Fruit fly (Drosophila melanogaster) whole organism, wandering third instar larva: ENCODE measurements around the gene CG13384.

ENCODE experiments used
- Dfd ChIP-seq: fragments of >200 bp; optimal IDR thresholded peaks from 2 replicates; lab custom pipeline; 2017; ENCODE audit warnings: missing biosample characterization, missing genetic modification characterization
- Hnf4 ChIP-seq: fragments of 200-800 bp; sonication (Bioruptor generic); optimal IDR thresholded peaks from 2 replicates; lab custom pipeline; 2016; ENCODE audit warnings: missing biosample characterization, mild to moderate bottlenecking, missing genetic modification characterization
- Myc ChIP-seq: fragments of >200 bp; optimal IDR thresholded peaks from 2 replicates; lab custom pipeline; 2017
- Sp1 ChIP-seq: fragments of 200-800 bp; sonication (Bioruptor generic); optimal IDR thresholded peaks from 3 replicates; lab custom pipeline; 2019; ENCODE audit warnings: missing biosample characterization, mild to moderate bottlenecking, missing genetic modification characterization, moderate library complexity
- pan ChIP-seq: fragments of >200 bp; optimal IDR thresholded peaks from 2 replicates; lab custom pipeline; 2017
- psq ChIP-seq: fragments of 200-800 bp; sonication (Bioruptor generic); optimal IDR thresholded peaks from 3 replicates; lab custom pipeline; 2017; ENCODE audit warnings: missing biosample characterization, mild to moderate bottlenecking, missing genetic modification characterization, moderate library complexity

- TF ChIP-seq Myc (lab: Kevin White, UChicago) (no peak), Sp1 (GFP tag; lab: Kevin White, UChicago) (no peak), psq (GFP tag; lab: Kevin White, UChicago) (no peak), Hnf4 (GFP tag; lab: Kevin White, UChicago) (no peak), pan (lab: Kevin White, UChicago) (no peak), Dfd (GFP tag; lab: Kevin White, UChicago) (no peak)
Measured at dm6 chr2L:8426801-8427200, 42.5 kb downstream of the CG13384 start.
